Fruit fly (Drosophila melanogaster): ENCODE data around the gene CG5003.

- TF ChIP-seq CG7045 (GFP tag; optimal IDR thresholded peaks at IDR 0.05) (no peak), bab1 (GFP tag; optimal IDR thresholded peaks at IDR 0.05) (peak; percentile 31), kay (GFP tag; ENCODE audit: borderline replicate concordance) (no peak), ovo (GFP tag; optimal IDR thresholded peaks at IDR 0.05) (no peak), Clk (GFP tag; optimal IDR thresholded peaks at IDR 0.05) (no peak), Mnt (GFP tag; optimal IDR thresholded peaks at IDR 0.05) (no peak), CG14711 (tag; optimal IDR thresholded peaks at IDR 0.05) (no peak), tj (GFP tag; optimal IDR thresholded peaks at IDR 0.05) (no peak), CG11617 (GFP tag; optimal IDR thresholded peaks at IDR 0.05) (no peak), CG12768 (GFP tag; optimal IDR thresholded peaks at IDR 0.05) (no peak), CG1620 (GFP tag; optimal IDR thresholded peaks at IDR 0.05) (no peak), pad (GFP tag; optimal IDR thresholded peaks at IDR 0.05) (no peak), Hr96 (GFP tag; optimal IDR thresholded peaks at IDR 0.05) (no peak)
These were observed 37.6 kb upstream of the CG5003 start, which contains the start of gene CG4951 for dm6 chr3R:27953890-27954289.

Measured in whole organism, adult.